Fruit fly (Drosophila melanogaster) whole organism, embryonic: Measurements from ENCODE around the gene lmd.

Source experiments
- B-H2 ChIP-seq: fragments of 200-800 bp; sonication (Bioruptor generic); optimal IDR thresholded peaks from 2 replicates; lab custom pipeline; 2018; ENCODE audit warnings: missing biosample characterization, mild to moderate bottlenecking, missing genetic modification characterization
- C15 ChIP-seq: fragments of 200-800 bp; sonication (Bioruptor generic); IDR thresholded peaks from 3 replicates; pipeline ENCODE4 v1.3.6; 2022; ENCODE audit warnings: missing biosample characterization, missing genetic modification characterization
- CG13775 ChIP-seq: fragments of 200-800 bp; sonication (Bioruptor generic); optimal IDR thresholded peaks from 3 replicates; lab custom pipeline; 2017; ENCODE audit warnings: missing biosample characterization, mild to moderate bottlenecking, missing genetic modification characterization
- CG13894 ChIP-seq: fragments of 200-800 bp; sonication (Bioruptor generic); optimal IDR thresholded peaks from 3 replicates; lab custom pipeline; 2018; ENCODE audit warnings: missing biosample characterization, mild to moderate bottlenecking, missing genetic modification characterization, moderate library complexity
- CG14710 ChIP-seq: fragments of 200-800 bp; sonication (Bioruptor generic); optimal IDR thresholded peaks from 3 replicates; lab custom pipeline; 2019; ENCODE audit warnings: missing biosample characterization, mild to moderate bottlenecking, missing genetic modification characterization, moderate library complexity
- CG15073 ChIP-seq: fragments of 200-800 bp; sonication (Bioruptor generic); optimal IDR thresholded peaks from 2 replicates; lab custom pipeline; 2016; ENCODE audit warnings: missing biosample characterization, missing genetic modification characterization
- CG1647 ChIP-seq: fragments of 200-800 bp; sonication (Bioruptor generic); optimal IDR thresholded peaks from 3 replicates; lab custom pipeline; 2016; ENCODE audit warnings: missing biosample characterization, missing genetic modification characterization
- CG1792 ChIP-seq: fragments of 200-800 bp; sonication (Bioruptor generic); optimal IDR thresholded peaks from 2 replicates; lab custom pipeline; 2016; ENCODE audit warnings: missing biosample characterization, missing genetic modification characterization
- CG6272 ChIP-seq: fragments of 200-800 bp; sonication (Bioruptor generic); IDR thresholded peaks from 2 replicates; pipeline ENCODE4 v1.3.6; 2022; ENCODE audit warnings: missing biosample characterization, missing genetic modification characterization
- CG8388 ChIP-seq: fragments of 200-800 bp; sonication (Bioruptor generic); optimal IDR thresholded peaks from 2 replicates; lab custom pipeline; 2019; ENCODE audit warnings: missing biosample characterization, mild to moderate bottlenecking, missing genetic modification characterization, moderate library complexity
- CG8765 ChIP-seq: fragments of 200-800 bp; sonication (Bioruptor generic); IDR thresholded peaks from 2 replicates; pipeline ENCODE4 v1.3.6; 2022; ENCODE audit warnings: missing biosample characterization, missing genetic modification characterization
- CG9215 ChIP-seq: fragments of 200-800 bp; sonication (Bioruptor generic); IDR thresholded peaks from 2 replicates; pipeline ENCODE4 v1.3.6; 2022; ENCODE audit warnings: missing biosample characterization, missing genetic modification characterization
- Camta ChIP-seq: fragments of 200-800 bp; sonication (Bioruptor generic); optimal IDR thresholded peaks from 2 replicates; lab custom pipeline; 2016; ENCODE audit warnings: missing biosample characterization, missing genetic modification characterization
- CoRest ChIP-seq: fragments of 200-800 bp; sonication (Bioruptor generic); optimal IDR thresholded peaks from 3 replicates; lab custom pipeline; 2018; ENCODE audit warnings: missing biosample characterization, mild to moderate bottlenecking, missing genetic modification characterization, moderate library complexity
- CrebB ChIP-seq: fragments of 200-800 bp; sonication (Bioruptor generic); optimal IDR thresholded peaks from 3 replicates; lab custom pipeline; 2018; ENCODE audit warnings: missing biosample characterization, mild to moderate bottlenecking, missing genetic modification characterization
- Dfd ChIP-seq, 2 experiments: fragments of >200 bp; optimal IDR thresholded peaks; 2 replicates each; lab custom pipeline; 2017; ENCODE audit warnings: missing biosample characterization in 2 of 2, missing genetic modification characterization in 2 of 2
- E2f1 ChIP-seq: fragments of 200-800 bp; sonication (Bioruptor generic); IDR thresholded peaks from 2 replicates; pipeline ENCODE4 v1.3.6; 2022; ENCODE audit warnings: missing biosample characterization, missing genetic modification characterization
- HHEX ChIP-seq: fragments of 200-800 bp; sonication (Bioruptor generic); optimal IDR thresholded peaks from 3 replicates; lab custom pipeline; 2017; ENCODE audit warnings: missing biosample characterization, mild to moderate bottlenecking, missing genetic modification characterization, missing genetic modification reagents
- Hr78 ChIP-seq, 2 experiments: fragments of 200-800 bp in 1 of 2; fragments of >200 bp in 1 of 2; sonication (Bioruptor generic) in 1 of 2; optimal IDR thresholded peaks; 2 replicates each; lab custom pipeline; 2017 to 2019; ENCODE audit warnings: missing biosample characterization in 2 of 2, missing genetic modification characterization in 2 of 2, mild to moderate bottlenecking in 1 of 2, moderate library complexity in 1 of 2
- Neu2 ChIP-seq: fragments of 200-800 bp; sonication (Bioruptor generic); optimal IDR thresholded peaks from 3 replicates; lab custom pipeline; 2016; ENCODE audit warnings: missing biosample characterization, missing genetic modification characterization, borderline replicate concordance
- Nf-YC ChIP-seq: fragments of 200-800 bp; optimal IDR thresholded peaks from 3 replicates; lab custom pipeline; 2019; ENCODE audit warnings: missing biosample characterization, mild to moderate bottlenecking, missing genetic modification characterization, moderate library complexity
- Pdp1 ChIP-seq, 2 experiments: fragments of 200-800 bp; sonication (Bioruptor generic); optimal IDR thresholded peaks; 3 replicates each; lab custom pipeline; 2016; ENCODE audit warnings: missing biosample characterization in 2 of 2, missing genetic modification characterization in 2 of 2, mild to moderate bottlenecking in 1 of 2, moderate library complexity in 1 of 2
- Side ChIP-seq: fragments of 200-800 bp; sonication (Bioruptor generic); optimal IDR thresholded peaks from 2 replicates; lab custom pipeline; 2016; ENCODE audit warnings: missing biosample characterization, missing genetic modification characterization
- Trl ChIP-seq, 3 experiments: fragments of >200 bp in 2 of 3; fragments of 200-800 bp in 1 of 3; sonication (Bioruptor generic) in 1 of 3; optimal IDR thresholded peaks; 2 replicates in 1 of 3; 3 replicates in 2 of 3; lab custom pipeline; 2016 to 2017; ENCODE audit warnings: missing biosample characterization in 1 of 3, missing genetic modification characterization in 1 of 3
- br ChIP-seq: fragments of >200 bp; optimal IDR thresholded peaks from 2 replicates; lab custom pipeline; 2017
- cg ChIP-seq: fragments of 200-800 bp; sonication (Bioruptor generic); optimal IDR thresholded peaks from 3 replicates; lab custom pipeline; 2019; ENCODE audit warnings: missing biosample characterization, mild to moderate bottlenecking, missing genetic modification characterization, moderate library complexity
- chif ChIP-seq, 2 experiments: fragments of 200-800 bp; sonication (Bioruptor generic); optimal IDR thresholded peaks; 3 replicates each; lab custom pipeline; 2016; ENCODE audit warnings: missing biosample characterization in 2 of 2, missing genetic modification characterization in 2 of 2
- chinmo ChIP-seq: fragments of 200-800 bp; sonication (Bioruptor generic); IDR thresholded peaks from 4 replicates; pipeline ENCODE4 v1.3.6; 2022; ENCODE audit warnings: missing biosample characterization, missing genetic modification characterization; ENCODE audit not compliant: partially characterized antibody
- exex ChIP-seq: fragments of 200-800 bp; sonication (Bioruptor generic); optimal IDR thresholded peaks from 4 replicates; lab custom pipeline; 2018; ENCODE audit warnings: missing biosample characterization, mild to moderate bottlenecking, missing genetic modification characterization, moderate library complexity
- gce ChIP-seq: fragments of 200-800 bp; sonication (Bioruptor generic); IDR thresholded peaks from 3 replicates; pipeline ENCODE4 v1.3.6; 2022; ENCODE audit warnings: missing biosample characterization, missing genetic modification characterization
- h ChIP-seq: fragments of >200 bp; optimal IDR thresholded peaks from 2 replicates; lab custom pipeline; 2017
- her ChIP-seq: fragments of 200-800 bp; sonication (Bioruptor generic); optimal IDR thresholded peaks from 2 replicates; lab custom pipeline; 2016; ENCODE audit warnings: missing biosample characterization, missing genetic modification characterization
- nau ChIP-seq: fragments of 200-800 bp; sonication (Bioruptor generic); optimal IDR thresholded peaks from 3 replicates; lab custom pipeline; 2017; ENCODE audit warnings: missing biosample characterization, mild to moderate bottlenecking, missing genetic modification characterization, missing genetic modification reagents
- pfk ChIP-seq: fragments of 200-800 bp; sonication (Bioruptor generic); optimal IDR thresholded peaks from 2 replicates; lab custom pipeline; 2018; ENCODE audit warnings: missing biosample characterization, mild to moderate bottlenecking, missing genetic modification characterization, moderate library complexity
- pita ChIP-seq: fragments of 200-800 bp; sonication (Bioruptor generic); optimal IDR thresholded peaks from 2 replicates; lab custom pipeline; 2017; ENCODE audit warnings: missing biosample characterization, mild to moderate bottlenecking, missing genetic modification characterization
- psq ChIP-seq: fragments of 200-800 bp; sonication (Bioruptor generic); optimal IDR thresholded peaks from 2 replicates; lab custom pipeline; 2017; ENCODE audit warnings: missing biosample characterization, missing genetic modification characterization
- ranshi ChIP-seq: fragments of 200-800 bp; sonication (Bioruptor generic); IDR thresholded peaks from 2 replicates; pipeline ENCODE4 v1.3.6; 2022; ENCODE audit warnings: missing biosample characterization, missing genetic modification characterization
- vvl ChIP-seq: fragments of 200-800 bp; sonication (Bioruptor generic); IDR thresholded peaks from 2 replicates; pipeline ENCODE4 v1.3.6; 2022; ENCODE audit warnings: missing biosample characterization, missing genetic modification characterization
- z ChIP-seq: fragments of 200-800 bp; sonication (Bioruptor generic); IDR thresholded peaks from 3 replicates; pipeline ENCODE4 v1.3.6; 2022; ENCODE audit warnings: missing biosample characterization, missing genetic modification characterization

Gene lmd

DNA sequence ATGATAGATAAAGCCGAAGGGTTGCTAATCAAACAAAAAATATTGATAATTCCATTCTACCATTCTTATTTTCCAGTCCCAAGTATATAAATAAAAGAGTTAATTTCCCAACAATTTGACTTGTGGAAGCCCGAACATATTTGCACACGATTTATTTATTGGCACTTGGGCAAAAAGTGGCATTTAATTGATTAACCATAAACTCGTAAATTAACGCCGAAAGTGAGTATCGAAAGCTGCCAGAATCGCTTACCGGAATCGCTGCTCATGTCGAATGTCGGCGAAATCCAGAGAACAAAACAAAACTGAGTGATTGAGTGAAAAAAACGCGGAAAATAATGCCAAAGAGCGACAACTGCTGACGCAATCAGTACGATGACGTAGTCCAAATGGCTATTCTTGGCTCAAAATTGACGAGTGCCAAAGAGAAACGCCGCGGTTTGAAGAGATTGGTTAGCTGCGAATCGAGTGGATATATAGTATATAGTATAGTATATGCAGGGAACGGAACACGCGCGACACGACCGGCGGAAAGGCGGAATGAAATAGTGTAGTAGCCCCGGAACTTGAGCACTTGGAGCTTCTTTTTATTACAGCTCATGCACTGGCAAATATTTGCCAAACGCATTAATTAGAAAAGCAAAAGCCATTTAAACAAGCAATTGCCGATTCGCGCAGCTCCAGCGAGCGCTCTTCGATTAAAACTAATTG is 28.4 kb downstream of the lmd start, which contains the start of gene Nha2:
Nha2 (minus strand) TSS at position 617 of the 711 bp plus-strand sequence.
- TF ChIP-seq Hr78 (GFP tag; optimal IDR thresholded peaks at IDR 0.05; lab: Kevin White, UChicago) (no peak), her (GFP tag; lab: Kevin White, UChicago) (no peak), Side (no peak), CG13894 (tag; lab: Kevin White, UChicago) (no peak), exex (tag; lab: Kevin White, UChicago) (peak; percentile 87), Pdp1 (GFP tag; optimal IDR thresholded peaks at IDR 0.05; lab: Kevin White, UChicago) (peak in 1 of 2 experiments; percentile 72), CG15073 (GFP tag; lab: Kevin White, UChicago) (no peak), CG14710 (tag; lab: Kevin White, UChicago) (no peak), pfk (GFP tag; lab: Kevin White, UChicago) (peak; percentile 66), vvl (no peak), nau (GFP tag; lab: Kevin White, UChicago) (no peak), psq (GFP tag; lab: Kevin White, UChicago) (no peak), Nf-YC (tag; lab: Kevin White, UChicago) (no peak), z (GFP tag; lab: Robert Waterston, UW) (peak; percentile 87), chinmo (GFP tag; lab: Robert Waterston, UW) (0 out of 4 replicates have a peak, but pooled peaks have one; percentile 70), Trl (optimal IDR thresholded peaks at IDR 0.05; lab: Kevin White, UChicago) (peak in 1 of 2 experiments; percentile 72), Trl (GFP tag; optimal IDR thresholded peaks at IDR 0.05; lab: Kevin White, UChicago) (no peak), CG9215 (GFP tag; lab: Robert Waterston, UW) (no peak), ranshi (GFP tag; lab: Robert Waterston, UW) (no peak), CG13775 (GFP tag; lab: Kevin White, UChicago) (no peak)

DNA sequence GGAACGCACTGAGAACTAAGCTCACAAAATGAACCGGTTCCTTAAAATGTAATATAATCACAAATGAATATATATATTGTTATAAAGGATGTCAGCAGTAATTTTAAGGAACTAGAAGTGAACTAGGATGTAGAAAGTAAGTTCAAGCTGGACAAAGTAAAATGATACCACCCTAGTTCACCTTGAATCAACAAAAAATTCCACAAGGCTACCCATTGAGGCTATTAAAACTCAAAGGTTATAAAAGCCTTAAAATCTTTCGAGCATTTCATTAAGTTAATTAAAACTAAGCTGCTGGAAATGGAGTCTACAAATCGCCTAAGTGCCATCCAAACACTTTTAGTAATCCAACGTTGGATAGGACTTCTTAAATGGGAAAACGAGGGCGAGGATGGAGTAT is 37.5 kb downstream of the lmd start, which contains the start of gene Or94b:
Or94b (plus strand) TSS at position 301 of the 400 bp plus-strand sequence.
- TF ChIP-seq CG6272 (GFP tag; lab: Robert Waterston, UW), result no peak
- TF ChIP-seq chif (GFP tag; optimal IDR thresholded peaks at IDR 0.05; lab: Kevin White, UChicago), result no peak
- TF ChIP-seq Neu2, result no peak
- TF ChIP-seq CoRest, result no peak
- TF ChIP-seq Camta (GFP tag; lab: Kevin White, UChicago), result no peak
- TF ChIP-seq h (lab: Kevin White, UChicago), result no peak
- TF ChIP-seq CG1647 (GFP tag; lab: Kevin White, UChicago), result no peak
- no peak for TF ChIP-seq pita (GFP tag; lab: Kevin White, UChicago)
- no peak for TF ChIP-seq HHEX (GFP tag; lab: Kevin White, UChicago)
- TF ChIP-seq E2f1 (GFP tag; lab: Robert Waterston, UW), result no peak
- no peak for TF ChIP-seq br (lab: Kevin White, UChicago)
- no peak for TF ChIP-seq Dfd (GFP tag; optimal IDR thresholded peaks at IDR 0.05; lab: Kevin White, UChicago)
- TF ChIP-seq B-H2, result no peak
- TF ChIP-seq C15, result no peak
- no peak for TF ChIP-seq CG8388 (GFP tag; lab: Kevin White, UChicago)
- no peak for TF ChIP-seq gce
- TF ChIP-seq cg (GFP tag; lab: Kevin White, UChicago), result no peak
- TF ChIP-seq CrebB (tag; lab: Kevin White, UChicago), result no peak
- TF ChIP-seq CG8765 (GFP tag; lab: Robert Waterston, UW), result no peak
- no peak for TF ChIP-seq CG1792 (GFP tag; lab: Kevin White, UChicago)
